Worm (Caenorhabditis elegans): ENCODE measurements around the gene str-8.
"Not testable (repeated sequence)": the region's sequence is repeated elsewhere in the genome, so short reads cannot be mapped to it uniquely, and the experiment has no call there.

Gene str-8

ce11 chrV:15732209-15732608, 22.6 kb upstream of the str-8 start, which contains the start of gene str-38:
TSS of gene str-38 (minus strand) at chrV:15732309.
- TF ChIP-seq duxl-1 (tag; optimal IDR thresholded peaks at IDR 0.05; ENCODE audit: poor library complexity) (no peak), ceh-44 (GFP tag; IDR thresholded peaks at IDR 0.05) (no peak), Y75B8A.6 (GFP tag; IDR thresholded peaks at IDR 0.05) (no peak), F44E2.7 (GFP tag; IDR thresholded peaks at IDR 0.05) (no peak), nhr-102 (tag; optimal IDR thresholded peaks at IDR 0.05) (no peak), hlh-11 (tag; optimal IDR thresholded peaks at IDR 0.05) (no peak), ama-1 (optimal IDR thresholded peaks at IDR 0.05) (no peak), php-3 (GFP tag; IDR thresholded peaks at IDR 0.05) (no peak), gei-8 (GFP tag; optimal IDR thresholded peaks at IDR 0.05) (no peak), madf-9 (GFP tag; conservative IDR thresholded peaks at IDR 0.05) (no peak), lir-3 (tag; optimal IDR thresholded peaks at IDR 0.05) (no peak), fkh-10 (GFP tag; optimal IDR thresholded peaks at IDR 0.05) (no peak), aly-2 (tag; optimal IDR thresholded peaks at IDR 0.05) (no peak), ctbp-1 (GFP tag; IDR thresholded peaks at IDR 0.05) (no peak)

- TF ChIP-seq aha-1 (tag) (peak; percentile 11), set-16 (GFP tag; IDR thresholded peaks at IDR 0.05) (peak; percentile 64), saeg-2 (GFP tag; IDR thresholded peaks at IDR 0.05) (no peak), D1046.2 (GFP tag; IDR thresholded peaks at IDR 0.05) (no peak), F26F4.8 (GFP tag; conservative IDR thresholded peaks at IDR 0.05) (no peak), fkh-10 (GFP tag; optimal IDR thresholded peaks at IDR 0.05) (no peak), fos-1 (tag; optimal IDR thresholded peaks at IDR 0.05) (no peak)
These were observed 21.8 kb upstream of the str-8 start for ce11 chrV:15733020-15733419.

ce11 chrV:15733568-15733967, 21.3 kb upstream of the str-8 start, which contains the start of gene T23D5.3:
TSS of gene T23D5.3 (minus strand) at chrV:15733668.
- TF ChIP-seq dpl-1 (GFP tag; optimal IDR thresholded peaks at IDR 0.05) (no peak), snpc-1.2 (GFP tag; IDR thresholded peaks at IDR 0.05) (no peak), lin-39 (tag; optimal IDR thresholded peaks at IDR 0.05) (no peak), spr-1 (tag; optimal IDR thresholded peaks at IDR 0.05) (no peak)

- TF ChIP-seq nhr-41 (GFP tag; IDR thresholded peaks at IDR 0.05) (no peak), aha-1 (tag) (peak; percentile 61)
These were observed 19.1 kb upstream of the str-8 start, which contains the start of gene str-27 for ce11 chrV:15735720-15736119. TSS of gene str-27 (minus strand) at chrV:15735820.

ce11 chrV:15741851-15742250, 13.0 kb upstream of the str-8 start, which contains the start of gene str-18:
TSS of gene str-18 (minus strand) at chrV:15741951.
- TF ChIP-seq Y48G9A.11 (GFP tag; IDR thresholded peaks at IDR 0.05) (no peak), unc-62 (GFP tag; optimal IDR thresholded peaks at IDR 0.05 in 1 of 2) (no peak), unc-62 (tag; optimal IDR thresholded peaks at IDR 0.05) (no peak), aly-2 (tag; optimal IDR thresholded peaks at IDR 0.05) (no peak), nhr-76 (tag; optimal IDR thresholded peaks at IDR 0.05) (no peak), mes-2 (tag; optimal IDR thresholded peaks at IDR 0.05; ENCODE audit: poor library complexity, severe bottlenecking) (no peak), nhr-42 (GFP tag; IDR thresholded peaks at IDR 0.05) (no peak), aha-1 (tag) (no peak), pqm-1 (tag; optimal IDR thresholded peaks at IDR 0.05) (no peak), fos-1 (tag; optimal IDR thresholded peaks at IDR 0.05) (no peak), F26F4.8 (GFP tag; conservative IDR thresholded peaks at IDR 0.05) (no peak), nhr-10 (tag; optimal IDR thresholded peaks at IDR 0.05) (no peak)

- TF ChIP-seq R02D3.7 (tag; optimal IDR thresholded peaks at IDR 0.05); tag-97 (GFP tag; IDR thresholded peaks at IDR 0.05); hlh-30 (tag; optimal IDR thresholded peaks at IDR 0.05; ENCODE audit: insufficient read depth): not testable (repeated sequence)
These were observed 10.5 kb upstream of the str-8 start, which contains the start of gene str-19 for ce11 chrV:15744366-15744765. TSS of gene str-19 (minus strand) at chrV:15744466.
